Worm (Caenorhabditis elegans) whole organism, early embryonic: ENCODE results near the gene gly-1.

Experiments
- aly-1 ChIP-seq: sonication (generic microtip); optimal IDR thresholded peaks from 2 replicates; lab custom pipeline; 2016; ENCODE audit warnings: missing genetic modification characterization, missing compliant biosample characterization
- ama-1 ChIP-seq: fragments of 150-350 bp; optimal IDR thresholded peaks from 2 replicates; lab custom pipeline; 2014

DNA sequence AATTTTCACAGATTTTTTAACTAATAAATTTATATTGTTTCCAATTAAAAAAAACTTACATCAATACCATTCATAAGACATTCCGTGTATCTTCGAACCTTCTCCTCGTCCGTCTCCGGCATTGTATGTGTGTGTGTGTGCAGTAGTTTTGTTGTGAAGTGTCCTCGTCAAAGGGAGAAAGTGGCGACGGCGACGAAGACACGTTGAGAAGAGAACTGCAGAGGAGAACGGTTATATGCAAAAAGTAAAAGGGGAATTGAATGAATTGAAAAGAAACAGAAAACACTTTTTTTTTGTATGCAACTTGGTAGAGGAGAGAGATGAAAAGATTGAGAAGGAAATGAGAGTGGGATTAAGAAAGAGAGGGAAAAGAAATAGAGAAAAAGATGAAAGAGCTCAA, 43.4 kb upstream of the gly-1 start:
- TF ChIP-seq aly-1 (tag; lab: Kevin White, UChicago): no peak
- no peak for TF ChIP-seq ama-1 (lab: Kevin White, UChicago)
